Fruit fly (Drosophila melanogaster): ENCODE data around the gene CG3473.

The CG3473 gene

dm6 chr2L:14519251-14519650 is 44.3 kb downstream of the CG3473 start (continued):
- TF ChIP-seq CG15269 (tag; optimal IDR thresholded peaks at IDR 0.05) = peak; percentile 41
- TF ChIP-seq sens (GFP tag) = peak; percentile 88
- TF ChIP-seq gem (tag; optimal IDR thresholded peaks at IDR 0.05) = peak; percentile 79
- TF ChIP-seq chn (GFP tag; optimal IDR thresholded peaks at IDR 0.05) = peak; percentile 47
- TF ChIP-seq PHDP (tag; optimal IDR thresholded peaks at IDR 0.05) = peak; percentile 43
- TF ChIP-seq HLH3B (GFP tag; IDR thresholded peaks at IDR 0.05) = no peak
- TF ChIP-seq sr (GFP tag; IDR thresholded peaks at IDR 0.05) = no peak
- no peak for TF ChIP-seq CG2129 (GFP tag; IDR thresholded peaks at IDR 0.05; ENCODE audit: partially characterized antibody)
- no peak; the same call in 1 of the 2 replicates for TF ChIP-seq ap (GFP tag; IDR thresholded peaks at IDR 0.05)
- TF ChIP-seq pzg (GFP tag; optimal IDR thresholded peaks at IDR 0.05) = no peak
- no peak for TF ChIP-seq Atf6 (GFP tag; IDR thresholded peaks at IDR 0.05)
- no peak for TF ChIP-seq MBD-R2 (GFP tag; IDR thresholded peaks at IDR 0.05)
- TF ChIP-seq Fer3 (tag; optimal IDR thresholded peaks at IDR 0.05) = no peak
- TF ChIP-seq ken (GFP tag; IDR thresholded peaks at IDR 0.05) = no peak; the same call in 2 of the 3 replicates
- no peak for TF ChIP-seq CG9797 (GFP tag; optimal IDR thresholded peaks at IDR 0.05)
- TF ChIP-seq CG12391 (tag; optimal IDR thresholded peaks at IDR 0.05) = peak; percentile 74
- TF ChIP-seq Hey (tag; optimal IDR thresholded peaks at IDR 0.05) = no peak
- no peak for TF ChIP-seq NK7.1 (GFP tag; optimal IDR thresholded peaks at IDR 0.05)
- TF ChIP-seq jigr1 (GFP tag; IDR thresholded peaks at IDR 0.05) = no peak
- TF ChIP-seq pros (GFP tag; optimal IDR thresholded peaks at IDR 0.05) = peak; percentile 26
- no peak for TF ChIP-seq CG5180 (GFP tag; optimal IDR thresholded peaks at IDR 0.05)
- TF ChIP-seq CG32767 (GFP tag; IDR thresholded peaks at IDR 0.05) = peak; percentile 22; the same call in 1 of the 2 replicates
- no peak for TF ChIP-seq YL-1 (GFP tag; optimal IDR thresholded peaks at IDR 0.05)
- no peak for TF ChIP-seq CG2199 (GFP tag; IDR thresholded peaks at IDR 0.05)
- no peak for TF ChIP-seq CG13624 (GFP tag; optimal IDR thresholded peaks at IDR 0.05)
- peak; percentile 16 for TF ChIP-seq CG2120 (GFP tag; optimal IDR thresholded peaks at IDR 0.05)
- peak in 1 of 2 experiments; percentile 69 for TF ChIP-seq Hr51 (GFP tag; optimal IDR thresholded peaks at IDR 0.05)
- TF ChIP-seq Sry-β (GFP tag; optimal IDR thresholded peaks at IDR 0.05) = no peak
- TF ChIP-seq CG17361 (GFP tag; IDR thresholded peaks at IDR 0.05) = peak; percentile 42; the same call in 1 of the 3 replicates
- TF ChIP-seq CG8359 (GFP tag; optimal IDR thresholded peaks at IDR 0.05; ENCODE audit: borderline replicate concordance) = no peak
- no peak for TF ChIP-seq lab (GFP tag; optimal IDR thresholded peaks at IDR 0.05)
- TF ChIP-seq CG10462 (GFP tag; optimal IDR thresholded peaks at IDR 0.05) = peak; percentile 10
- TF ChIP-seq slou (GFP tag; optimal IDR thresholded peaks at IDR 0.05) = no peak
- no peak for TF ChIP-seq exex (tag; optimal IDR thresholded peaks at IDR 0.05)
- no peak for TF ChIP-seq sima (GFP tag; optimal IDR thresholded peaks at IDR 0.05)
- peak; percentile 37 for TF ChIP-seq psq (GFP tag; optimal IDR thresholded peaks at IDR 0.05)
- TF ChIP-seq Dip2 (GFP tag; IDR thresholded peaks at IDR 0.05) = no peak
- peak; percentile 8 for TF ChIP-seq CG1529 (GFP tag; optimal IDR thresholded peaks at IDR 0.05)
- no peak for TF ChIP-seq amos (GFP tag; IDR thresholded peaks at IDR 0.05; ENCODE audit: partially characterized antibody)
- TF ChIP-seq CG6689 (GFP tag; IDR thresholded peaks at IDR 0.05) = peak; percentile 35; the same call in 1 of the 2 replicates
- no peak for TF ChIP-seq Rfx (GFP tag; IDR thresholded peaks at IDR 0.05)
- TF ChIP-seq Neu2 (GFP tag; optimal IDR thresholded peaks at IDR 0.05; ENCODE audit: borderline replicate concordance) = no peak
- no peak for TF ChIP-seq Ets97D (GFP tag; optimal IDR thresholded peaks at IDR 0.05)
- no peak for TF ChIP-seq Stat92E (GFP tag; optimal IDR thresholded peaks at IDR 0.05)
- TF ChIP-seq inv (GFP tag; IDR thresholded peaks at IDR 0.05; ENCODE audit: partially characterized antibody) = no peak
- no peak for TF ChIP-seq Meics (GFP tag; optimal IDR thresholded peaks at IDR 0.05)
- no peak for TF ChIP-seq CG8765 (GFP tag; IDR thresholded peaks at IDR 0.05)
- no peak for TF ChIP-seq CG11696 (GFP tag; IDR thresholded peaks at IDR 0.05)
- no peak for TF ChIP-seq Doc2 (GFP tag; IDR thresholded peaks at IDR 0.05)
- TF ChIP-seq Drgx (GFP tag; IDR thresholded peaks at IDR 0.05) = no peak
- no peak for TF ChIP-seq kah (GFP tag; optimal IDR thresholded peaks at IDR 0.05)

All from whole organism, embryonic.